Fruit fly (Drosophila melanogaster): ENCODE data around the gene CG11891.

The CG11891 gene

DNA sequence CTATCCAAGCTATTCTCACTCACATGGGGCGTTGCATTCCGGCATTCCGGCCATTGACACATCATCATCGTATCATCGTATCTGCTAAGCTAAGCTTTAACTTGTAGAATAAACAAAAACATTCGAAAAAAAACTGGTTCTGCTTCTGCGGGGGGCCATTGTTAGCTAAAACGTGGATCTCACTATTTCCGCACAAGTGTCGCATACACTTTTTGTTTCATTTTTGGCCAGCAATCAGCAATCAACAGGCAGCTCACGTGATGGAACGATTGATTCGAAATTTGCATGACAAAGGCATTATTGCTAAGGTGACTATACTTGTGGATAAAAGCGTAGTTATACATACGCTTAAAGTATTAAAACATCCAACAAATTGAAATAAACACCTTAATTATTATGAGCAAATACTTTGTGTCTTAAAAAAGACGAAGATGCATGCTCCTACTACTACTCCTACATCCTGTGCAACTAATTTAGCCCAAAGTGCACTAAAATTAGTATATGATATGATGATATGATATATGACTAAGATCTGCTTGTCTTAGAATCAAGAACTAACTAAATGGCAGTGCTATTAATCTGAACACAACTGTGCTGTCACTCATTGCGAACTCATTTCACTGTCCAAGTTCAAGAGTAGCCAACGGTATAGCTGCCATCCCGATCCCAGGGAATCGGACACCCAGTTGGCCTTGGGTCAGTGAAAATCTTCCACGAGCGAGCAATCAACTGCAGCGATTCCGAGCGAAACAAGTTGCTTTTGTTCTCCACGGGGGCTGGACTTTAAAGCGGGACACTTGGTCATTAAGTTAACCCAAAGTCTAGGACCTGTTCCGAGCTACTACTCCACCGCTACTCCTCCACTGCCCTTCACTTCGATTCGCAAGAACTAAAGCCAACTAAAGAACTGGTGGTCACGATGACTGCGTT is 31.0 kb upstream of the CG11891 start (continued):
- TF ChIP-seq pdm3 (GFP tag; optimal IDR thresholded peaks at IDR 0.05) (no peak), CG9139 (GFP tag; optimal IDR thresholded peaks at IDR 0.05) (no peak), CG15336 (GFP tag; IDR thresholded peaks at IDR 0.05) (no peak), CG34406 (GFP tag; optimal IDR thresholded peaks at IDR 0.05) (no peak), CG3032 (tag; optimal IDR thresholded peaks at IDR 0.05) (peak; percentile 42), Eip93F (GFP tag; optimal IDR thresholded peaks at IDR 0.05) (no peak), CG11902 (GFP tag; optimal IDR thresholded peaks at IDR 0.05) (no peak), CG4318 (GFP tag; optimal IDR thresholded peaks at IDR 0.05) (no peak), Sox14 (GFP tag; optimal IDR thresholded peaks at IDR 0.05) (no peak)

DNA sequence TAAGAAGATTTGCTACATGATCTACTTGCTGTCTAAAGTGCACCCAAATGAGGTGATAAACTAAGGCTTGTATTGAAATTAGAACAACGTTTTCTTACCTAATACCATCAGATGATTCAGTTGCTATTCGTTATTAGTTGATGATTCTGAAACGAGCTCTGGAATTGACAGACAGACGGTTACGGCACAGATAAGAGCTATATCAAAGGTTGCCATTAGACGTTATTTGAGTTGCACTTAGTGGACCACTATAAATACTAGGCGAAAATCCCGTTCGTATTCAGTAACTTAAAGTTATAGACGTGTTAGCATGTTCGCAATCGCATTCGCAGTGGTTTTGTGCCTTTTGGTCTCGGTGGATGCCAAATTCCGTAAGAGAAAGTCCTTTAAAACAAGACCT is 30.1 kb upstream of the CG11891 start, which contains the start of gene to:
to (plus strand) TSS at position 301 of the 400 bp plus-strand sequence.
- TF ChIP-seq CG32006 (GFP tag; optimal IDR thresholded peaks at IDR 0.05), result no peak
- TF ChIP-seq spab (GFP tag; optimal IDR thresholded peaks at IDR 0.05), result no peak
- no peak for TF ChIP-seq salr (GFP tag; optimal IDR thresholded peaks at IDR 0.05)
- TF ChIP-seq CG10669 (GFP tag; optimal IDR thresholded peaks at IDR 0.05), result no peak
- no peak for TF ChIP-seq net (GFP tag; optimal IDR thresholded peaks at IDR 0.05)
- no peak for TF ChIP-seq svp (GFP tag)
- no peak for TF ChIP-seq CG1621 (tag; optimal IDR thresholded peaks at IDR 0.05)
- TF ChIP-seq Sox102F (GFP tag; optimal IDR thresholded peaks at IDR 0.05), result no peak
- no peak for TF ChIP-seq fd85E (GFP tag; optimal IDR thresholded peaks at IDR 0.05)
- no peak for TF ChIP-seq dsx (GFP tag; optimal IDR thresholded peaks at IDR 0.05; ENCODE audit: poor library complexity, severe bottlenecking)
- TF ChIP-seq fkh (GFP tag; optimal IDR thresholded peaks at IDR 0.05), result no peak
- TF ChIP-seq Met (GFP tag; optimal IDR thresholded peaks at IDR 0.05), result no peak
- no peak for TF ChIP-seq achi (GFP tag; optimal IDR thresholded peaks at IDR 0.05)
- TF ChIP-seq CG8632 (GFP tag; optimal IDR thresholded peaks at IDR 0.05), result no peak
- TF ChIP-seq pdm3 (GFP tag; optimal IDR thresholded peaks at IDR 0.05), result no peak

DNA sequence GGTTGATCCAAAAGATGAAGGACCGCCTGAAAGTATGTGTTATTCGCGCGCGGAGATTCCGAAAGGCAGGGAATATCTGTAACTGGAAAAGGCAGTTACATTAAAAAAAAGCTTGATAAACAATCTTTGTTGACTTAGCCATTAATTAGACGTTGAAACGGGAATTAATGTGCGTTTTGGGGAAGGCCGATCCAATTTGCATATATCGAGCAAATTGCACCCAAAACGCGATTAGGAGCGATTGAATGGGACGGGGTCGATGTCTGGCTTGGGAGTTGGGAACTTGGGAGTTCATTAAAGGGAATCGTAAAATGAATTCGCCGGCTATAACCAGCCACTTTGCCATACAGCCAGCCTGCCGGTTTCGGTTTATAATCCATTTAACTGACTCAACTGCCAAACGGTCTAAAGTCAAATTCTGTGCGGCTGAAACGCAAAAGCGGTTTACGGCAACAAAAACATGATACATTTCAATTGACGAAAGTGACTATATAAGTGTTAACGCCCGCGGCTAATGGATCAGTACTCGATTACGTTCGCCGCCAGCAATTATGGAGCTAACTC is 28.4 kb upstream of the CG11891 start, which contains the start of gene CG11854:
CG11854 (plus strand) TSS at position 514 of the 564 bp plus-strand sequence.
- no peak for TF ChIP-seq CG1621 (tag; optimal IDR thresholded peaks at IDR 0.05)
- no peak for TF ChIP-seq Hr4 (GFP tag; optimal IDR thresholded peaks at IDR 0.05)
- TF ChIP-seq CG8119 (GFP tag; IDR thresholded peaks at IDR 0.05), result no peak
- no peak for TF ChIP-seq eg (GFP tag; IDR thresholded peaks at IDR 0.05)

DNA sequence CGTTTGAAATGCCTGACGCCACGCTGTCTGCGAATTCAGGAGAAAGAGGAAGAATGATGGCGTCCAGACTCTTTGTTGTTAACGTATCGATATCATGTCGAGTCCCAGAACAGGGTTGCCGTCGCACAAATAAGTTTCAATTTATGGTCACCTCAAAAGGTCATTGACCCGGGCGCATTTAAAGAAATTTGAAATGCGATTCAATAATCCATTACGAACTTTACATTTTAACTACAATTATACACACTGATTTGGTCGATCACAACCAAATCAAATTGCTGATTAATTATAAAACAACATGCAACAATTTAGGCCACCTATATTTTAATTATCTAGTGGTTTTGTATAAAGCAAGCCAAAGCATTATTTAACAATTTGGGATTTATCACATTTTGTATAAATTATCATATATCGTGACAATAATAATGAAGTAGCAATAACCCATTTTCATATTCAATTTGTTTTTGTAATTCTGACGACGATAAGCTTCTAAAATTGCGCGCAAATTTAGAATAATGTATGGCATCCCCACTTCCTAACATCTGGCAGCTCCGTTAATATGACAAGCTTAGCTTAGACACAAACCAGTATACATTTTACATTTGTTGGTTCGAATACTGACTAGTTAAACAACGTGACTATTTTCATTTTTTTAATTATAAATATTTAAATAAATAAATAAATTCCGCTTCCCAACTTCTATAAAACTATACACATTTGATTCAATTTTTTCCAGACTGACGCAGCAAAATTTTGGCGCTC is 24.8 kb upstream of the CG11891 start, which contains the start of gene bam:
bam (minus strand) TSS at position 58 of the 762 bp plus-strand sequence.
- TF ChIP-seq CG3032 (tag; optimal IDR thresholded peaks at IDR 0.05) (no peak), CG34406 (GFP tag; optimal IDR thresholded peaks at IDR 0.05) (no peak), fkh (GFP tag; optimal IDR thresholded peaks at IDR 0.05) (peak; percentile 11), esn (GFP tag; optimal IDR thresholded peaks at IDR 0.05) (no peak), net (GFP tag; optimal IDR thresholded peaks at IDR 0.05) (no peak), eg (GFP tag; IDR thresholded peaks at IDR 0.05) (no peak), fd59A (GFP tag; optimal IDR thresholded peaks at IDR 0.05) (no peak), svp (GFP tag) (peak; percentile 75), CG6854 (GFP tag; optimal IDR thresholded peaks at IDR 0.05) (no peak)
